Fruit fly (Drosophila melanogaster) whole organism, embryonic: ENCODE data around the gene Uggt.

Experiments
- Ada2b ChIP-seq: fragments of 200-800 bp; sonication (Bioruptor generic); IDR thresholded peaks from 2 replicates; pipeline ENCODE4 v1.3.6; 2022; ENCODE audit warnings: missing biosample characterization, missing genetic modification characterization
- BtbVII ChIP-seq: fragments of 200-800 bp; sonication (Bioruptor generic); optimal IDR thresholded peaks from 3 replicates; lab custom pipeline; 2017; ENCODE audit warnings: missing biosample characterization, mild to moderate bottlenecking, missing genetic modification characterization
- CG10462 ChIP-seq: fragments of 200-800 bp; sonication (Bioruptor generic); optimal IDR thresholded peaks from 2 replicates; lab custom pipeline; 2016; ENCODE audit warnings: missing biosample characterization, missing genetic modification characterization
- CG12769 ChIP-seq: fragments of 200-800 bp; sonication (Bioruptor generic); optimal IDR thresholded peaks from 2 replicates; lab custom pipeline; 2019; ENCODE audit warnings: missing biosample characterization, mild to moderate bottlenecking, missing genetic modification characterization, moderate library complexity
- CG13296 ChIP-seq: fragments of 200-800 bp; sonication (Bioruptor generic); optimal IDR thresholded peaks from 3 replicates; lab custom pipeline; 2018; ENCODE audit warnings: missing biosample characterization, mild to moderate bottlenecking, missing genetic modification characterization
- CG14441 ChIP-seq: fragments of 200-800 bp; sonication (Bioruptor generic); IDR thresholded peaks from 2 replicates; pipeline ENCODE4 v1.3.6; 2022; ENCODE audit warnings: missing biosample characterization, missing genetic modification characterization
- CG14667 ChIP-seq: fragments of 200-800 bp; sonication (Bioruptor generic); IDR thresholded peaks from 2 replicates; pipeline ENCODE4 v1.3.6; 2022; ENCODE audit warnings: missing biosample characterization, missing genetic modification characterization
- CG16815 ChIP-seq: fragments of 200-800 bp; sonication (Bioruptor generic); optimal IDR thresholded peaks from 3 replicates; lab custom pipeline; 2017; ENCODE audit warnings: missing biosample characterization, mild to moderate bottlenecking, missing genetic modification characterization
- CG2199 ChIP-seq: fragments of 200-800 bp; sonication (Bioruptor generic); IDR thresholded peaks from 3 replicates; pipeline ENCODE4 v1.3.6; 2022; ENCODE audit warnings: missing biosample characterization, missing genetic modification characterization
- CG30020 ChIP-seq: fragments of 200-800 bp; optimal IDR thresholded peaks from 2 replicates; lab custom pipeline; 2019; ENCODE audit warnings: missing biosample characterization, mild to moderate bottlenecking, missing genetic modification characterization, moderate library complexity
- CG31365 ChIP-seq: fragments of 200-800 bp; sonication (Bioruptor generic); optimal IDR thresholded peaks from 2 replicates; lab custom pipeline; 2018; ENCODE audit warnings: missing biosample characterization, mild to moderate bottlenecking, missing genetic modification characterization
- CG3281 ChIP-seq: fragments of 200-800 bp; sonication (Bioruptor generic); optimal IDR thresholded peaks from 3 replicates; lab custom pipeline; 2017; ENCODE audit warnings: missing biosample characterization, mild to moderate bottlenecking, missing genetic modification characterization
- CG3847 ChIP-seq: fragments of 200-800 bp; sonication (Bioruptor generic); IDR thresholded peaks from 2 replicates; pipeline ENCODE4 v1.3.6; 2022; ENCODE audit warnings: missing biosample characterization, missing genetic modification characterization
- CG4730 ChIP-seq: fragments of 200-800 bp; sonication (Bioruptor generic); IDR thresholded peaks from 2 replicates; pipeline ENCODE4 v1.3.6; 2022; ENCODE audit warnings: missing biosample characterization, missing genetic modification characterization
- CG5180 ChIP-seq: fragments of 200-800 bp; sonication (Bioruptor generic); optimal IDR thresholded peaks from 3 replicates; lab custom pipeline; 2017; ENCODE audit warnings: missing biosample characterization, missing genetic modification characterization, mild to moderate bottlenecking, moderate library complexity, missing genetic modification reagents
- CG7745 ChIP-seq: fragments of 200-800 bp; sonication (Bioruptor generic); optimal IDR thresholded peaks from 2 replicates; lab custom pipeline; 2018; ENCODE audit warnings: missing biosample characterization, mild to moderate bottlenecking, missing genetic modification characterization, moderate library complexity
- CG7963 ChIP-seq: fragments of 200-800 bp; sonication (Bioruptor generic); IDR thresholded peaks from 3 replicates; pipeline ENCODE4 v1.3.6; 2022; ENCODE audit warnings: missing biosample characterization, missing genetic modification characterization; ENCODE audit not compliant: partially characterized antibody
- CG8924 ChIP-seq: fragments of 200-800 bp; optimal IDR thresholded peaks from 3 replicates; lab custom pipeline; 2019; ENCODE audit warnings: missing biosample characterization, mild to moderate bottlenecking, missing genetic modification characterization, moderate library complexity
- CG8944 ChIP-seq: fragments of 200-800 bp; sonication (Bioruptor generic); optimal IDR thresholded peaks from 3 replicates; lab custom pipeline; 2016; ENCODE audit warnings: missing biosample characterization, missing genetic modification characterization
- Chrac-16 ChIP-seq: fragments of 200-800 bp; sonication (Bioruptor generic); optimal IDR thresholded peaks from 3 replicates; lab custom pipeline; 2016; ENCODE audit warnings: missing biosample characterization, missing genetic modification characterization
- D19B ChIP-seq: fragments of 200-800 bp; sonication (Bioruptor generic); optimal IDR thresholded peaks from 2 replicates; lab custom pipeline; 2017; ENCODE audit warnings: missing biosample characterization, mild to moderate bottlenecking, missing genetic modification characterization
- HLH54F ChIP-seq: fragments of 200-800 bp; sonication (Bioruptor generic); optimal IDR thresholded peaks from 3 replicates; lab custom pipeline; 2016; ENCODE audit warnings: missing biosample characterization, missing genetic modification characterization
- HmgZ ChIP-seq: fragments of 200-800 bp; sonication (Bioruptor generic); optimal IDR thresholded peaks from 2 replicates; lab custom pipeline; 2018; ENCODE audit warnings: missing biosample characterization, mild to moderate bottlenecking, missing genetic modification characterization
- Hsf ChIP-seq: fragments of 200-800 bp; sonication (Bioruptor generic); optimal IDR thresholded peaks from 3 replicates; lab custom pipeline; 2016; ENCODE audit warnings: missing biosample characterization, missing genetic modification characterization
- Kr ChIP-seq: fragments of 200-800 bp; sonication (Bioruptor generic); optimal IDR thresholded peaks from 2 replicates; lab custom pipeline; 2017; ENCODE audit warnings: missing biosample characterization, mild to moderate bottlenecking, missing genetic modification characterization
- NfI ChIP-seq: fragments of 200-800 bp; sonication (Bioruptor generic); optimal IDR thresholded peaks from 3 replicates; lab custom pipeline; 2018; ENCODE audit warnings: missing biosample characterization, mild to moderate bottlenecking, missing genetic modification characterization, moderate library complexity
- Rfx ChIP-seq: fragments of 200-800 bp; sonication (Bioruptor generic); IDR thresholded peaks from 2 replicates; pipeline ENCODE4 v1.3.6; 2022; ENCODE audit warnings: missing biosample characterization, missing genetic modification characterization
- Spps ChIP-seq: fragments of 200-800 bp; sonication (Bioruptor generic); optimal IDR thresholded peaks from 2 replicates; lab custom pipeline; 2018; ENCODE audit warnings: missing biosample characterization, mild to moderate bottlenecking, missing genetic modification characterization
- Taf1 ChIP-seq: fragments of 200-800 bp; sonication (Bioruptor generic); IDR thresholded peaks from 2 replicates; pipeline ENCODE4 v1.3.6; 2022; ENCODE audit warnings: missing biosample characterization, missing genetic modification characterization
- abd-A ChIP-seq: fragments of 200-800 bp; sonication (Bioruptor generic); optimal IDR thresholded peaks from 3 replicates; lab custom pipeline; 2019; ENCODE audit warnings: missing biosample characterization, mild to moderate bottlenecking, missing genetic modification characterization, moderate library complexity
- ac ChIP-seq: fragments of 200-800 bp; sonication (Bioruptor generic); optimal IDR thresholded peaks from 3 replicates; lab custom pipeline; 2017; ENCODE audit warnings: missing biosample characterization, mild to moderate bottlenecking, missing genetic modification characterization
- ap ChIP-seq: fragments of 200-800 bp; sonication (Bioruptor generic); IDR thresholded peaks from 2 replicates; pipeline ENCODE4 v1.3.6; 2022; ENCODE audit warnings: missing biosample characterization, missing genetic modification characterization
- bab2 ChIP-seq: fragments of 200-800 bp; sonication (Bioruptor generic); optimal IDR thresholded peaks from 2 replicates; lab custom pipeline; 2016; ENCODE audit warnings: missing biosample characterization, missing genetic modification characterization
- cato ChIP-seq: fragments of 200-800 bp; sonication (Bioruptor generic); optimal IDR thresholded peaks from 2 replicates; lab custom pipeline; 2016; ENCODE audit warnings: missing biosample characterization, missing genetic modification characterization, borderline replicate concordance
- cg ChIP-seq: fragments of 200-800 bp; sonication (Bioruptor generic); optimal IDR thresholded peaks from 3 replicates; lab custom pipeline; 2019; ENCODE audit warnings: missing biosample characterization, mild to moderate bottlenecking, missing genetic modification characterization, moderate library complexity
- chif ChIP-seq, 2 experiments: fragments of 200-800 bp; sonication (Bioruptor generic); optimal IDR thresholded peaks; 3 replicates each; lab custom pipeline; 2016; ENCODE audit warnings: missing biosample characterization in 2 of 2, missing genetic modification characterization in 2 of 2
- corto ChIP-seq: fragments of 200-800 bp; sonication (Bioruptor generic); optimal IDR thresholded peaks from 2 replicates; lab custom pipeline; 2016; ENCODE audit warnings: missing biosample characterization, mild to moderate bottlenecking, missing genetic modification characterization, moderate library complexity
- croc ChIP-seq: fragments of 200-800 bp; sonication (Bioruptor generic); conservative IDR thresholded peaks from 3 replicates; pipeline ENCODE4 v1.3.6; 2022; ENCODE audit warnings: missing biosample characterization, missing genetic modification characterization
- eve ChIP-seq, 2 experiments: fragments of >200 bp; optimal IDR thresholded peaks; 2 replicates each; lab custom pipeline; 2017; ENCODE audit warnings: missing biosample characterization in 2 of 2, missing genetic modification characterization in 2 of 2
- fd102C ChIP-seq: fragments of 200-800 bp; sonication (Bioruptor generic); optimal IDR thresholded peaks from 2 replicates; lab custom pipeline; 2018; ENCODE audit warnings: missing biosample characterization, mild to moderate bottlenecking, missing genetic modification characterization, moderate library complexity
- fd3F ChIP-seq: fragments of 200-800 bp; sonication (Bioruptor generic); optimal IDR thresholded peaks from 2 replicates; lab custom pipeline; 2018; ENCODE audit warnings: missing biosample characterization, mild to moderate bottlenecking, missing genetic modification characterization, moderate library complexity
- her ChIP-seq: fragments of 200-800 bp; sonication (Bioruptor generic); optimal IDR thresholded peaks from 2 replicates; lab custom pipeline; 2016; ENCODE audit warnings: missing biosample characterization, missing genetic modification characterization
- klu ChIP-seq: fragments of 200-800 bp; sonication (Bioruptor generic); IDR thresholded peaks from 2 replicates; pipeline ENCODE4 v1.3.6; 2022; ENCODE audit warnings: missing biosample characterization, missing genetic modification characterization
- mam ChIP-seq: fragments of 200-800 bp; sonication (Bioruptor generic); optimal IDR thresholded peaks from 3 replicates; lab custom pipeline; 2016; ENCODE audit warnings: missing biosample characterization, missing genetic modification characterization
- odd ChIP-seq: fragments of 200-800 bp; sonication (Bioruptor generic); optimal IDR thresholded peaks from 2 replicates; lab custom pipeline; 2017; ENCODE audit warnings: missing biosample characterization, mild to moderate bottlenecking, missing genetic modification characterization
- org-1 ChIP-seq: fragments of 200-800 bp; sonication (Bioruptor generic); optimal IDR thresholded peaks from 2 replicates; lab custom pipeline; 2017; ENCODE audit warnings: missing biosample characterization, missing genetic modification characterization
- row ChIP-seq: fragments of 200-800 bp; sonication (Bioruptor generic); IDR thresholded peaks from 3 replicates; pipeline ENCODE4 v1.3.6; 2022; ENCODE audit warnings: missing biosample characterization, missing genetic modification characterization
- sqz ChIP-seq: fragments of 200-800 bp; sonication (Bioruptor generic); optimal IDR thresholded peaks from 3 replicates; lab custom pipeline; 2018; ENCODE audit warnings: missing biosample characterization, mild to moderate bottlenecking, missing genetic modification characterization
- trem ChIP-seq: fragments of 200-800 bp; optimal IDR thresholded peaks from 3 replicates; lab custom pipeline; 2019; ENCODE audit warnings: missing biosample characterization, mild to moderate bottlenecking, missing genetic modification characterization, moderate library complexity
- wor ChIP-seq: fragments of 200-800 bp; sonication (Bioruptor generic); IDR thresholded peaks from 2 replicates; pipeline ENCODE4 v1.3.6; 2022; ENCODE audit warnings: missing biosample characterization, missing genetic modification characterization

The Uggt gene

dm6 chr3L:18869035-18869826 is 3.3 kb upstream of the Uggt start, which contains the start of gene Grx1 (continued):
- peak; percentile 40; the same call in 1 of the 2 replicates for TF ChIP-seq Ada2b
- peak; percentile 63 for TF ChIP-seq CG8924 (tag; lab: Kevin White, UChicago)
- TF ChIP-seq org-1 (GFP tag; lab: Kevin White, UChicago) = no peak
- TF ChIP-seq CG3847 (GFP tag; lab: Robert Waterston, UW) = peak; percentile 48
- no peak for TF ChIP-seq CG16815 (GFP tag; lab: Kevin White, UChicago)
- peak; percentile 61 for TF ChIP-seq CG30020
- no peak for TF ChIP-seq wor (GFP tag; lab: Robert Waterston, UW)
- TF ChIP-seq fd102C = no peak
- no peak for TF ChIP-seq CG14667 (GFP tag; lab: Robert Waterston, UW)
- no peak for TF ChIP-seq her (GFP tag; lab: Kevin White, UChicago)
- peak; percentile 36 for TF ChIP-seq corto (GFP tag; lab: Kevin White, UChicago)
- TF ChIP-seq bab2 = peak; percentile 43
- TF ChIP-seq ac = no peak
- peak; percentile 6 for TF ChIP-seq CG12769 (tag; lab: Kevin White, UChicago)
- TF ChIP-seq Hsf = peak; percentile 63
- TF ChIP-seq row (GFP tag; lab: Robert Waterston, UW) = peak; percentile 73
- no peak for TF ChIP-seq CG10462 (GFP tag; lab: Kevin White, UChicago)
- TF ChIP-seq cg (GFP tag; lab: Kevin White, UChicago) = no peak
- TF ChIP-seq Spps (tag; lab: Kevin White, UChicago) = peak; percentile 20
- TF ChIP-seq eve (GFP tag; optimal IDR thresholded peaks at IDR 0.05; lab: Kevin White, UChicago) = no peak
- TF ChIP-seq chif (GFP tag; optimal IDR thresholded peaks at IDR 0.05; lab: Kevin White, UChicago) = peak; percentile 38 to 49
- TF ChIP-seq CG4730 (GFP tag; lab: Robert Waterston, UW) = no peak
- TF ChIP-seq BtbVII (GFP tag; lab: Kevin White, UChicago) = peak; percentile 67
- TF ChIP-seq D19B (GFP tag; lab: Kevin White, UChicago) = no peak
- TF ChIP-seq abd-A (tag; lab: Kevin White, UChicago) = no peak
- TF ChIP-seq odd = peak; percentile 33
- TF ChIP-seq CG2199 (GFP tag; lab: Robert Waterston, UW) = no peak
- TF ChIP-seq fd3F (GFP tag; lab: Kevin White, UChicago) = peak; percentile 58
- peak; percentile 29 for TF ChIP-seq sqz
- TF ChIP-seq HmgZ (tag; lab: Kevin White, UChicago) = no peak
- peak; percentile 59 for TF ChIP-seq trem (tag; lab: Kevin White, UChicago)
- peak; percentile 55 for TF ChIP-seq CG3281 (GFP tag; lab: Kevin White, UChicago)
- TF ChIP-seq cato (GFP tag; lab: Kevin White, UChicago) = no peak
- TF ChIP-seq Rfx = peak; percentile 53
- TF ChIP-seq HLH54F (GFP tag; lab: Kevin White, UChicago) = peak; percentile 38
- no peak for TF ChIP-seq ap
- no peak for TF ChIP-seq CG31365 (tag; lab: Kevin White, UChicago)
- TF ChIP-seq CG5180 (GFP tag; lab: Kevin White, UChicago) = peak; percentile 6
- no peak for TF ChIP-seq croc (GFP tag; lab: Robert Waterston, UW)
- TF ChIP-seq CG8944 = peak; percentile 4
- TF ChIP-seq CG7963 (GFP tag; lab: Robert Waterston, UW) = no peak
- TF ChIP-seq Chrac-16 (GFP tag; lab: Kevin White, UChicago) = peak; percentile 44
- peak; percentile 32; the same call in 1 of the 2 replicates for TF ChIP-seq Taf1 (GFP tag; lab: Robert Waterston, UW)
- TF ChIP-seq CG7745 (tag; lab: Kevin White, UChicago) = no peak
- no peak for TF ChIP-seq klu (GFP tag; lab: Robert Waterston, UW)
- peak; percentile 51 for TF ChIP-seq NfI (GFP tag; lab: Kevin White, UChicago)
- peak; percentile 52 for TF ChIP-seq mam (GFP tag; lab: Kevin White, UChicago)
- no peak for TF ChIP-seq Kr (GFP tag; lab: Kevin White, UChicago)
- TF ChIP-seq CG13296 (GFP tag; lab: Kevin White, UChicago) = peak; percentile 49
- peak; percentile 47 for TF ChIP-seq CG14441 (GFP tag; lab: Robert Waterston, UW)
